Worm (Caenorhabditis elegans) whole organism, young adult: Measurements from ENCODE around the gene mbk-1.

ENCODE experiments used
- B0035.1 ChIP-seq: sonication (generic microtip); optimal IDR thresholded peaks from 2 replicates; lab custom pipeline; 2016; ENCODE audit warnings: missing genetic modification characterization, mild to moderate bottlenecking, missing compliant biosample characterization, missing genotype, missing genetic modification reagents
- C06A6.2 ChIP-seq: fragments of 200-800 bp; sonication (Bioruptor generic); conservative IDR thresholded peaks from 2 replicates; pipeline ENCODE4 v1.3.6; 2022; ENCODE audit warnings: missing genetic modification characterization, missing compliant biosample characterization
- C17E4.6 ChIP-seq: fragments of 200-800 bp; sonication (Bioruptor generic); IDR thresholded peaks from 2 replicates; pipeline ENCODE4 v1.3.6; 2022; ENCODE audit warnings: missing genetic modification reagents, missing genetic modification characterization, missing compliant biosample characterization
- D2030.7 ChIP-seq: fragments of 200-800 bp; sonication (Bioruptor generic); IDR thresholded peaks from 2 replicates; pipeline ENCODE4 v1.3.6; 2022; ENCODE audit warnings: missing genetic modification reagents, missing genetic modification characterization, missing compliant biosample characterization
- F23B12.7 ChIP-seq: sonication (generic microtip); optimal IDR thresholded peaks from 2 replicates; lab custom pipeline; 2017; ENCODE audit warnings: missing genetic modification characterization, mild to moderate bottlenecking, missing compliant biosample characterization, antibody characterized with exemption, moderate library complexity; ENCODE audit not compliant: insufficient read depth
- F55B11.4 ChIP-seq: sonication (generic microtip); optimal IDR thresholded peaks from 2 replicates; lab custom pipeline; 2016; ENCODE audit warnings: missing compliant biosample characterization, missing genetic modification characterization, borderline replicate concordance; ENCODE audit not compliant: insufficient read depth
- F57A8.1 ChIP-seq: fragments of 200-800 bp; sonication (Bioruptor generic); optimal IDR thresholded peaks from 2 replicates; lab custom pipeline; 2018; ENCODE audit warnings: mild to moderate bottlenecking, missing genetic modification characterization, moderate library complexity, missing compliant biosample characterization
- F57C9.4 ChIP-seq: sonication (generic microtip); optimal IDR thresholded peaks from 2 replicates; lab custom pipeline; 2017; ENCODE audit warnings: mild to moderate bottlenecking, missing genetic modification characterization, missing compliant biosample characterization
- K12H6.12 ChIP-seq: fragments of 200-800 bp; sonication (Bioruptor generic); optimal IDR thresholded peaks from 2 replicates; lab custom pipeline; 2018; ENCODE audit warnings: mild to moderate bottlenecking, missing genetic modification characterization, missing compliant biosample characterization
- T26A5.8 ChIP-seq: sonication (generic microtip); optimal IDR thresholded peaks from 2 replicates; lab custom pipeline; 2016; ENCODE audit warnings: missing genetic modification characterization, missing compliant biosample characterization
- Y53F4B.3 ChIP-seq: fragments of 200-800 bp; sonication (Bioruptor generic); IDR thresholded peaks from 2 replicates; pipeline ENCODE4 v1.3.6; 2022; ENCODE audit warnings: missing genetic modification reagents, missing genetic modification characterization, missing compliant biosample characterization
- Y53G8AR.9 ChIP-seq: fragments of 200-800 bp; sonication (Bioruptor generic); conservative IDR thresholded peaks from 2 replicates; pipeline ENCODE4 v1.3.6; 2022; ENCODE audit warnings: missing genetic modification reagents, missing genetic modification characterization, missing compliant biosample characterization
- ZK185.1 ChIP-seq: sonication (generic microtip); optimal IDR thresholded peaks from 2 replicates; lab custom pipeline; 2016; ENCODE audit warnings: mild to moderate bottlenecking, missing genetic modification characterization, missing compliant biosample characterization; ENCODE audit not compliant: poor library complexity, severe bottlenecking
- ama-1 ChIP-seq, 3 experiments: fragments of 150-350 bp in 1 of 3; sonication (generic microtip) in 2 of 3; optimal IDR thresholded peaks; 2 replicates each; lab custom pipeline; 2014 to 2018; ENCODE audit warnings: missing biosample characterization in 2 of 3, missing genetic modification characterization in 2 of 3, missing genetic modification reagents in 2 of 3
- aptf-2 ChIP-seq: fragments of 200-800 bp; sonication (Bioruptor generic); conservative IDR thresholded peaks from 2 replicates; pipeline ENCODE4 v1.3.6; 2022; ENCODE audit warnings: missing genetic modification reagents, missing genetic modification characterization, missing compliant biosample characterization
- atf-7 ChIP-seq: sonication (generic microtip); optimal IDR thresholded peaks from 2 replicates; lab custom pipeline; 2017; ENCODE audit warnings: mild to moderate bottlenecking, missing genetic modification characterization, missing compliant biosample characterization
- attf-3 ChIP-seq: fragments of 200-800 bp; sonication (Bioruptor generic); conservative IDR thresholded peaks from 2 replicates; pipeline ENCODE4 v1.3.6; 2022; ENCODE audit warnings: missing genetic modification reagents, missing genetic modification characterization, missing compliant biosample characterization
- ccch-3 ChIP-seq: fragments of 200-800 bp; sonication (Bioruptor generic); optimal IDR thresholded peaks from 2 replicates; lab custom pipeline; 2018; ENCODE audit warnings: mild to moderate bottlenecking, missing genetic modification characterization, missing compliant biosample characterization
- ceh-40 ChIP-seq: fragments of 200-800 bp; sonication (Bioruptor generic); IDR thresholded peaks from 2 replicates; pipeline ENCODE4 v1.3.6; 2022; ENCODE audit warnings: missing genetic modification characterization, missing compliant biosample characterization
- chd-7 ChIP-seq: sonication (generic microtip); optimal IDR thresholded peaks from 2 replicates; lab custom pipeline; 2016; ENCODE audit warnings: mild to moderate bottlenecking, missing genetic modification characterization, moderate library complexity, missing compliant biosample characterization
- die-1 ChIP-seq: sonication (generic microtip); optimal IDR thresholded peaks from 2 replicates; lab custom pipeline; 2016; ENCODE audit warnings: missing genotype, mild to moderate bottlenecking, missing genetic modification characterization, missing compliant biosample characterization
- dox-1 ChIP-seq: fragments of 200-800 bp; sonication (Bioruptor generic); IDR thresholded peaks from 2 replicates; pipeline ENCODE4 v1.3.6; 2022; ENCODE audit warnings: missing genetic modification reagents, missing genetic modification characterization, missing compliant biosample characterization
- dpl-1 ChIP-seq: fragments of 150-350 bp; optimal IDR thresholded peaks from 2 replicates; lab custom pipeline; 2014; ENCODE audit warnings: missing biosample characterization, missing genetic modification reagents, missing genetic modification characterization
- ekl-4 ChIP-seq: fragments of 200-800 bp; sonication (Bioruptor generic); IDR thresholded peaks from 2 replicates; pipeline ENCODE4 v1.3.6; 2022; ENCODE audit warnings: missing genetic modification reagents, missing genetic modification characterization, missing compliant biosample characterization
- ets-4 ChIP-seq: fragments of 200-800 bp; sonication (Bioruptor generic); optimal IDR thresholded peaks from 2 replicates; lab custom pipeline; 2018; ENCODE audit warnings: mild to moderate bottlenecking, missing genetic modification characterization, missing compliant biosample characterization
- fkh-3 ChIP-seq: sonication (generic microtip); optimal IDR thresholded peaks from 2 replicates; lab custom pipeline; 2016; ENCODE audit warnings: mild to moderate bottlenecking, missing genetic modification characterization, missing compliant biosample characterization
- hmg-20 ChIP-seq: fragments of 200-800 bp; sonication (Bioruptor generic); IDR thresholded peaks from 2 replicates; pipeline ENCODE4 v1.3.6; 2022; ENCODE audit warnings: missing genetic modification reagents, missing genetic modification characterization, missing compliant biosample characterization
- hrde-1 ChIP-seq: sonication (generic microtip); optimal IDR thresholded peaks from 2 replicates; lab custom pipeline; 2016; ENCODE audit warnings: missing genetic modification characterization, mild to moderate bottlenecking, missing compliant biosample characterization, moderate library complexity, missing genotype, missing genetic modification reagents, borderline replicate concordance
- let-607 ChIP-seq, 2 experiments: fragments of 200-800 bp in 1 of 2; sonication (Bioruptor generic) in 1 of 2; sonication (generic microtip) in 1 of 2; optimal IDR thresholded peaks; 2 replicates each; lab custom pipeline; 2016 to 2018; ENCODE audit warnings: mild to moderate bottlenecking in 2 of 2, missing compliant biosample characterization in 2 of 2, missing genetic modification characterization in 2 of 2, moderate library complexity in 2 of 2, missing genotype in 1 of 2
- lin-54 ChIP-seq: fragments of 200-800 bp; sonication (Bioruptor generic); optimal IDR thresholded peaks from 2 replicates; lab custom pipeline; 2018; ENCODE audit warnings: mild to moderate bottlenecking, missing genetic modification characterization, missing compliant biosample characterization
- lsl-1 ChIP-seq: fragments of 200-800 bp; sonication (Bioruptor generic); optimal IDR thresholded peaks from 2 replicates; lab custom pipeline; 2018; ENCODE audit warnings: mild to moderate bottlenecking, missing genetic modification characterization, moderate library complexity, missing compliant biosample characterization
- lsy-27 ChIP-seq: sonication (generic microtip); optimal IDR thresholded peaks from 2 replicates; lab custom pipeline; 2017; ENCODE audit warnings: missing genetic modification characterization, mild to moderate bottlenecking, missing compliant biosample characterization, antibody characterized with exemption, missing genotype, borderline replicate concordance; ENCODE audit not compliant: insufficient read depth
- madf-10 ChIP-seq: sonication (generic microtip); optimal IDR thresholded peaks from 2 replicates; lab custom pipeline; 2016; ENCODE audit warnings: mild to moderate bottlenecking, missing genetic modification characterization, missing compliant biosample characterization
- mel-28 ChIP-seq: sonication (generic microtip); optimal IDR thresholded peaks from 2 replicates; lab custom pipeline; 2016; ENCODE audit warnings: borderline replicate concordance, mild to moderate bottlenecking, missing genetic modification characterization, missing compliant biosample characterization
- nfya-1 ChIP-seq: sonication (generic microtip); optimal IDR thresholded peaks from 2 replicates; lab custom pipeline; 2017; ENCODE audit warnings: antibody characterized with exemption, missing compliant biosample characterization, missing genetic modification characterization, borderline replicate concordance; ENCODE audit not compliant: insufficient read depth
- nfyb-1 ChIP-seq: fragments of 200-800 bp; sonication (Bioruptor generic); IDR thresholded peaks from 2 replicates; pipeline ENCODE4 v1.3.6; 2022; ENCODE audit warnings: missing genetic modification reagents, missing genetic modification characterization, missing compliant biosample characterization
- nhr-80 ChIP-seq: sonication (generic microtip); optimal IDR thresholded peaks from 2 replicates; lab custom pipeline; 2016; ENCODE audit warnings: missing genetic modification characterization, missing compliant biosample characterization
- nhr-90 ChIP-seq: sonication (generic microtip); optimal IDR thresholded peaks from 2 replicates; lab custom pipeline; 2016; ENCODE audit warnings: missing genotype, mild to moderate bottlenecking, missing genetic modification characterization, missing compliant biosample characterization
- rec-8 ChIP-seq, 2 experiments: sonication (generic microtip); optimal IDR thresholded peaks; 2 replicates each; lab custom pipeline; 2016; ENCODE audit warnings: mild to moderate bottlenecking in 2 of 2, missing genetic modification characterization in 2 of 2, missing genetic modification reagents in 2 of 2, missing genotype in 2 of 2, missing biosample characterization in 1 of 2, missing compliant biosample characterization in 1 of 2, moderate library complexity in 1 of 2
- sea-2 ChIP-seq: fragments of 200-800 bp; sonication (Bioruptor generic); IDR thresholded peaks from 2 replicates; pipeline ENCODE4 v1.3.6; 2022; ENCODE audit warnings: missing genetic modification characterization, missing compliant biosample characterization
- snpc-1.1 ChIP-seq: sonication (generic microtip); optimal IDR thresholded peaks from 2 replicates; lab custom pipeline; 2017; ENCODE audit warnings: missing genetic modification characterization, mild to moderate bottlenecking, missing compliant biosample characterization, antibody characterized with exemption, moderate library complexity, missing genotype, missing genetic modification reagents; ENCODE audit not compliant: insufficient read depth
- snpc-1.3 ChIP-seq: sonication (generic microtip); optimal IDR thresholded peaks from 2 replicates; lab custom pipeline; 2017; ENCODE audit warnings: missing genetic modification characterization, mild to moderate bottlenecking, missing compliant biosample characterization, antibody characterized with exemption, moderate library complexity, missing genotype, missing genetic modification reagents; ENCODE audit not compliant: insufficient read depth
- tlf-1 ChIP-seq: fragments of 200-800 bp; sonication (Bioruptor generic); optimal IDR thresholded peaks from 2 replicates; lab custom pipeline; 2018; ENCODE audit warnings: mild to moderate bottlenecking, missing genetic modification characterization, missing compliant biosample characterization
- xnd-1 ChIP-seq: sonication (generic microtip); optimal IDR thresholded peaks from 2 replicates; lab custom pipeline; 2016; ENCODE audit warnings: missing genotype, missing genetic modification reagents, missing genetic modification characterization, missing compliant biosample characterization
- zim-3 ChIP-seq: sonication (generic microtip); optimal IDR thresholded peaks from 2 replicates; lab custom pipeline; 2017; ENCODE audit warnings: mild to moderate bottlenecking, missing genetic modification characterization, moderate library complexity, missing compliant biosample characterization
- ztf-25 ChIP-seq: fragments of 200-800 bp; sonication (Bioruptor generic); IDR thresholded peaks from 2 replicates; pipeline ENCODE4 v1.3.6; 2022; ENCODE audit warnings: missing genetic modification reagents, missing genetic modification characterization, missing compliant biosample characterization
- ztf-3 ChIP-seq: fragments of 200-800 bp; sonication (Bioruptor generic); optimal IDR thresholded peaks from 2 replicates; lab custom pipeline; 2018; ENCODE audit warnings: mild to moderate bottlenecking, missing genetic modification characterization, missing compliant biosample characterization

The mbk-1 gene

DNA sequence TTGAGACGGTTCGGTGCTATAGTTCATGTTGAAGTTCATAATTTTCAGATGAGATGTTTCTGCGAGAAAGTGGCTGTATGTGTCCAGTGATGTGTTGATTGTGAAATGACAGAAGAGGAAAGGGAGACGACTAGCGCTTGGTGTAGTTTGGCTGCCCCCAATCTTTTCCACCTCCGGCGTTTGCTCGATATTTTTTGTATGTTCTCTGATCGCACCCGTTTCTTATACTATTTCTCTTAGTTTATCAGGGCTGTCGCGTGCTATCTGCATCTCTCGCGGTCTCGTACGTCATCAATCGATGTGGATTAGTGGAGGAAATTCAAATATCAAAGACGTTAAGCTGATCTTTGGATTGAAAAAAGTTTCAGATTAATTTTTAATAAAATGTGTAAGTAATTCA, 13.6 kb downstream of the mbk-1 start, which contains the start of gene atf-4 (continued):
- TF ChIP-seq Y53F4B.3 (GFP tag; lab: Robert Waterston, UW) (no peak), D2030.7 (GFP tag; lab: Robert Waterston, UW) (no peak), ztf-3 (GFP tag; lab: Kevin White, UChicago) (no peak), rec-8 (tag; optimal IDR thresholded peaks at IDR 0.05; lab: Kevin White, UChicago) (no peak), C17E4.6 (GFP tag; lab: Robert Waterston, UW) (no peak), ccch-3 (GFP tag; lab: Kevin White, UChicago) (no peak), hmg-20 (GFP tag; lab: Robert Waterston, UW) (no peak), F23B12.7 (tag; lab: Kevin White, UChicago) (peak; percentile 47), attf-3 (no peak), nfyb-1 (GFP tag; lab: Robert Waterston, UW) (0 out of 2 replicates have a peak, but pooled peaks have one; percentile 10), F55B11.4 (tag; lab: Kevin White, UChicago) (no peak), nhr-80 (tag; lab: Kevin White, UChicago) (peak; percentile 72), C06A6.2 (GFP tag; lab: Robert Waterston, UW) (peak; percentile 29; the same call in 1 of the 2 replicates), T26A5.8 (tag; lab: Kevin White, UChicago) (no peak), ets-4 (no peak), chd-7 (tag; lab: Kevin White, UChicago) (no peak), madf-10 (tag; lab: Kevin White, UChicago) (peak; percentile 4), zim-3 (tag; lab: Kevin White, UChicago) (no peak), aptf-2 (GFP tag; lab: Robert Waterston, UW) (no peak), let-607 (tag; optimal IDR thresholded peaks at IDR 0.05; lab: Kevin White, UChicago) (peak in 1 of 2 experiments; percentile 54), mel-28 (tag; lab: Kevin White, UChicago) (no peak), F57C9.4 (no peak), F57A8.1 (no peak), nfya-1 (no peak), Y53G8AR.9 (no peak), ZK185.1 (tag; lab: Kevin White, UChicago) (peak; percentile 34), sea-2 (GFP tag; lab: Robert Waterston, UW) (no peak), ceh-40 (GFP tag; lab: Robert Waterston, UW) (no peak), K12H6.12 (no peak), lsy-27 (tag; lab: Kevin White, UChicago) (no peak), atf-7 (tag; lab: Kevin White, UChicago) (peak; percentile 59), lsl-1 (GFP tag; lab: Kevin White, UChicago) (no peak), snpc-1.1 (tag; lab: Kevin White, UChicago) (no peak), dpl-1 (GFP tag; lab: Kevin White, UChicago) (no peak), ekl-4 (GFP tag; lab: Robert Waterston, UW) (no peak), snpc-1.3 (tag; lab: Kevin White, UChicago) (no peak), fkh-3 (tag; lab: Kevin White, UChicago) (no peak), dox-1 (peak; percentile 34; the same call in 1 of the 2 replicates), die-1 (no peak), lin-54 (GFP tag; lab: Kevin White, UChicago) (peak; percentile 14), B0035.1 (tag; lab: Kevin White, UChicago) (no peak), xnd-1 (tag; lab: Kevin White, UChicago) (no peak), ztf-25 (GFP tag; lab: Robert Waterston, UW) (no peak), hrde-1 (tag; lab: Kevin White, UChicago) (no peak), ama-1 (optimal IDR thresholded peaks at IDR 0.05; lab: Kevin White, UChicago) (no peak), ama-1 (GFP tag; optimal IDR thresholded peaks at IDR 0.05; lab: Kevin White, UChicago) (no peak), tlf-1 (GFP tag; lab: Kevin White, UChicago) (no peak), nhr-90 (tag; lab: Kevin White, UChicago) (no peak)
